Worm (Caenorhabditis elegans) whole organism, early embryonic: ENCODE data around the gene inpp-1.

Experiments
- F13C5.2 ChIP-seq: sonication (generic microtip); optimal IDR thresholded peaks from 2 replicates; lab custom pipeline; 2017; ENCODE audit warnings: mild to moderate bottlenecking, missing genetic modification characterization, inconsistent platforms, missing compliant biosample characterization
- ama-1 ChIP-seq: fragments of 150-350 bp; optimal IDR thresholded peaks from 2 replicates; lab custom pipeline; 2014
- hmg-4 ChIP-seq: fragments of 200-800 bp; sonication (Bioruptor generic); optimal IDR thresholded peaks from 2 replicates; lab custom pipeline; 2018; ENCODE audit warnings: mild to moderate bottlenecking, missing genetic modification characterization, missing compliant biosample characterization
- hnd-1 ChIP-seq: sonication (generic microtip); optimal IDR thresholded peaks from 2 replicates; lab custom pipeline; 2016; ENCODE audit warnings: missing genetic modification characterization, missing compliant biosample characterization
- scrt-1 ChIP-seq: fragments of 200-800 bp; sonication (Bioruptor generic); IDR thresholded peaks from 2 replicates; pipeline ENCODE4 v1.3.6; 2022; ENCODE audit warnings: missing genetic modification characterization, missing compliant biosample characterization
- tbx-11 ChIP-seq: fragments of 200-800 bp; sonication (Bioruptor generic); IDR thresholded peaks from 2 replicates; pipeline ENCODE4 v1.3.6; 2022; ENCODE audit warnings: missing genetic modification characterization, missing compliant biosample characterization
- tbx-37 ChIP-seq: fragments of 200-800 bp; sonication (Bioruptor generic); conservative IDR thresholded peaks from 2 replicates; pipeline ENCODE4 v1.3.6; 2022; ENCODE audit warnings: missing genetic modification reagents, missing genetic modification characterization, missing compliant biosample characterization

ce11 chrIV:10778582-10778981 lies 4.9 kb upstream of the inpp-1 start:
- TF ChIP-seq ama-1, result no peak
- TF ChIP-seq tbx-37 (GFP tag; lab: Robert Waterston, UW), result no peak
- no peak for TF ChIP-seq scrt-1 (GFP tag; lab: Robert Waterston, UW)
- TF ChIP-seq hmg-4 (GFP tag; lab: Kevin White, UChicago), result no peak
- no peak for TF ChIP-seq tbx-11 (GFP tag; lab: Robert Waterston, UW)
- no peak for TF ChIP-seq hnd-1 (tag; lab: Kevin White, UChicago)
- TF ChIP-seq F13C5.2 (tag; lab: Kevin White, UChicago), result no peak
